Worm (Caenorhabditis elegans) whole organism, L2 larva: ENCODE measurements around the gene pah-1.
A peak's percentile ranks its signal among the peaks of the same experiment; 100 is the strongest.

Source experiments
- C34F6.9 ChIP-seq: fragments of 150-350 bp; optimal IDR thresholded peaks from 2 replicates; lab custom pipeline; 2014; ENCODE audit warnings: missing biosample characterization, missing genetic modification characterization
- F13H6.1 ChIP-seq: sonication (generic microtip); optimal IDR thresholded peaks from 2 replicates; lab custom pipeline; 2016; ENCODE audit warnings: missing genetic modification characterization, missing compliant biosample characterization
- R02D3.7 ChIP-seq: fragments of 150-350 bp; optimal IDR thresholded peaks from 2 replicates; lab custom pipeline; 2014; ENCODE audit warnings: missing biosample characterization, missing genetic modification characterization
- Y55F3AM.14 ChIP-seq: fragments of 200-800 bp; sonication (Bioruptor generic); optimal IDR thresholded peaks from 2 replicates; lab custom pipeline; 2018; ENCODE audit warnings: mild to moderate bottlenecking, missing genetic modification characterization, missing compliant biosample characterization
- ZK546.5 ChIP-seq: sonication (generic microtip); optimal IDR thresholded peaks from 2 replicates; lab custom pipeline; 2017; ENCODE audit warnings: missing biosample characterization, missing genetic modification characterization
- alr-1 ChIP-seq: fragments of 150-350 bp; optimal IDR thresholded peaks from 2 replicates; lab custom pipeline; 2014; ENCODE audit warnings: missing biosample characterization, missing genetic modification characterization
- aly-2 ChIP-seq: fragments of 150-350 bp; optimal IDR thresholded peaks from 2 replicates; lab custom pipeline; 2014; ENCODE audit warnings: missing biosample characterization, missing genetic modification characterization
- ama-1 ChIP-seq: fragments of 150-350 bp; optimal IDR thresholded peaks from 2 replicates; lab custom pipeline; 2018; ENCODE audit warnings: inconsistent platforms
- blmp-1 ChIP-seq: sonication (generic microtip); optimal IDR thresholded peaks from 2 replicates; lab custom pipeline; 2017; ENCODE audit warnings: missing genetic modification characterization, mild to moderate bottlenecking, missing compliant biosample characterization, antibody characterized with exemption, moderate library complexity; ENCODE audit not compliant: insufficient read depth
- ceh-16 ChIP-seq: fragments of 150-350 bp; optimal IDR thresholded peaks from 2 replicates; lab custom pipeline; 2014; ENCODE audit warnings: missing biosample characterization, missing genetic modification characterization
- ceh-82 ChIP-seq: fragments of 150-350 bp; optimal IDR thresholded peaks from 2 replicates; lab custom pipeline; 2014; ENCODE audit warnings: missing biosample characterization, missing genetic modification characterization
- crh-2 ChIP-seq: sonication (generic microtip); optimal IDR thresholded peaks from 2 replicates; lab custom pipeline; 2017; ENCODE audit warnings: missing biosample characterization, missing genetic modification characterization
- dmd-4 ChIP-seq: sonication (generic microtip); optimal IDR thresholded peaks from 2 replicates; lab custom pipeline; 2017; ENCODE audit warnings: missing biosample characterization, missing genetic modification characterization
- egl-27 ChIP-seq: sonication (generic microtip); optimal IDR thresholded peaks from 3 replicates; lab custom pipeline; 2017; ENCODE audit warnings: missing biosample characterization, missing genetic modification reagents, missing genetic modification characterization
- elt-1 ChIP-seq: fragments of 150-350 bp; optimal IDR thresholded peaks from 2 replicates; lab custom pipeline; 2014; ENCODE audit warnings: missing biosample characterization, missing genetic modification characterization
- elt-3 ChIP-seq: sonication (generic microtip); optimal IDR thresholded peaks from 2 replicates; lab custom pipeline; 2017; ENCODE audit warnings: missing biosample characterization, missing genetic modification characterization
- fos-1 ChIP-seq: fragments of 150-350 bp; optimal IDR thresholded peaks from 2 replicates; lab custom pipeline; 2014; ENCODE audit warnings: missing biosample characterization, missing genetic modification characterization
- gmeb-1 ChIP-seq: fragments of 150-350 bp; optimal IDR thresholded peaks from 2 replicates; lab custom pipeline; 2014; ENCODE audit warnings: missing biosample characterization, missing genetic modification characterization
- lin-13 ChIP-seq: fragments of 150-350 bp; optimal IDR thresholded peaks from 2 replicates; lab custom pipeline; 2014; ENCODE audit warnings: missing biosample characterization, missing genetic modification reagents, missing genetic modification characterization
- lin-39 ChIP-seq: fragments of 150-350 bp; optimal IDR thresholded peaks from 2 replicates; lab custom pipeline; 2014; ENCODE audit warnings: missing biosample characterization, missing genetic modification reagents, missing genetic modification characterization
- lsy-2 ChIP-seq, 2 experiments: fragments of 150-350 bp in 1 of 2; sonication (generic microtip) in 1 of 2; optimal IDR thresholded peaks; 2 replicates each; lab custom pipeline; 2014 to 2017; ENCODE audit warnings: missing biosample characterization in 2 of 2, missing genetic modification characterization in 2 of 2
- mab-5 ChIP-seq: fragments of 150-350 bp; optimal IDR thresholded peaks from 2 replicates; lab custom pipeline; 2014; ENCODE audit warnings: missing biosample characterization, missing genetic modification characterization
- mbf-1 ChIP-seq: sonication (generic microtip); optimal IDR thresholded peaks from 2 replicates; lab custom pipeline; 2017; ENCODE audit warnings: missing biosample characterization, missing genetic modification characterization
- mdl-1 ChIP-seq, 2 experiments: fragments of 150-350 bp in 1 of 2; sonication (generic microtip) in 1 of 2; optimal IDR thresholded peaks; 2 replicates each; lab custom pipeline; 2017; ENCODE audit warnings: missing biosample characterization in 2 of 2, missing genetic modification characterization in 2 of 2
- nhr-10 ChIP-seq: sonication (generic microtip); optimal IDR thresholded peaks from 2 replicates; lab custom pipeline; 2017; ENCODE audit warnings: missing biosample characterization, missing genetic modification characterization
- nhr-11 ChIP-seq: fragments of 150-350 bp; optimal IDR thresholded peaks from 2 replicates; lab custom pipeline; 2014; ENCODE audit warnings: missing biosample characterization, missing genetic modification characterization
- nhr-12 ChIP-seq: fragments of 150-350 bp; optimal IDR thresholded peaks from 2 replicates; lab custom pipeline; 2014; ENCODE audit warnings: missing biosample characterization, missing genetic modification characterization
- nhr-129 ChIP-seq: fragments of 150-350 bp; optimal IDR thresholded peaks from 2 replicates; lab custom pipeline; 2014; ENCODE audit warnings: missing biosample characterization, missing genetic modification characterization
- nhr-21 ChIP-seq: fragments of 150-350 bp; optimal IDR thresholded peaks from 2 replicates; lab custom pipeline; 2014; ENCODE audit warnings: missing biosample characterization, missing genetic modification characterization
- nhr-237 ChIP-seq: fragments of 150-350 bp; optimal IDR thresholded peaks from 2 replicates; lab custom pipeline; 2014; ENCODE audit warnings: missing biosample characterization, missing genetic modification characterization
- nhr-25 ChIP-seq: fragments of 150-350 bp; sonication (generic microtip); optimal IDR thresholded peaks from 3 replicates; lab custom pipeline; 2014; ENCODE audit warnings: missing biosample characterization, missing genetic modification characterization
- nhr-6 ChIP-seq: fragments of 150-350 bp; optimal IDR thresholded peaks from 2 replicates; lab custom pipeline; 2014; ENCODE audit warnings: missing biosample characterization, missing genetic modification characterization
- nhr-77 ChIP-seq: fragments of 150-350 bp; optimal IDR thresholded peaks from 2 replicates; lab custom pipeline; 2014; ENCODE audit warnings: missing biosample characterization, missing genetic modification characterization
- peb-1 ChIP-seq: fragments of 150-350 bp; optimal IDR thresholded peaks from 2 replicates; lab custom pipeline; 2014; ENCODE audit warnings: missing biosample characterization, missing genetic modification characterization
- sem-4 ChIP-seq: fragments of 150-350 bp; optimal IDR thresholded peaks from 2 replicates; lab custom pipeline; 2014; ENCODE audit warnings: missing biosample characterization, missing genetic modification reagents, missing genetic modification characterization
- skn-1 ChIP-seq: sonication (generic microtip); optimal IDR thresholded peaks from 2 replicates; lab custom pipeline; 2017; ENCODE audit warnings: missing biosample characterization, missing genetic modification characterization
- sma-3 ChIP-seq: sonication (generic microtip); optimal IDR thresholded peaks from 2 replicates; lab custom pipeline; 2016; ENCODE audit warnings: missing genetic modification reagents, missing genetic modification characterization, missing compliant biosample characterization
- sma-9 ChIP-seq, 2 experiments: fragments of 150-350 bp in 1 of 2; sonication (generic microtip) in 1 of 2; optimal IDR thresholded peaks; 2 replicates each; lab custom pipeline; 2014 to 2016; ENCODE audit warnings: missing genetic modification characterization in 2 of 2, mild to moderate bottlenecking in 1 of 2, missing biosample characterization in 1 of 2, missing compliant biosample characterization in 1 of 2, missing genetic modification reagents in 1 of 2, moderate library complexity in 1 of 2
- snpc-4 ChIP-seq: fragments of 150-350 bp; optimal IDR thresholded peaks from 2 replicates; lab custom pipeline; 2014; ENCODE audit warnings: missing biosample characterization, missing genetic modification characterization
- unc-39 ChIP-seq: fragments of 150-350 bp; optimal IDR thresholded peaks from 2 replicates; lab custom pipeline; 2014; ENCODE audit warnings: missing biosample characterization, missing genetic modification characterization
- unc-55 ChIP-seq: fragments of 150-350 bp; sonication (generic microtip); optimal IDR thresholded peaks from 3 replicates; lab custom pipeline; 2014; ENCODE audit warnings: missing biosample characterization, missing genetic modification reagents, missing genetic modification characterization
- unc-62 ChIP-seq: fragments of 150-350 bp; optimal IDR thresholded peaks from 2 replicates; lab custom pipeline; 2014; ENCODE audit warnings: missing biosample characterization, missing genetic modification reagents, missing genetic modification characterization
- zag-1 ChIP-seq: fragments of 150-350 bp; optimal IDR thresholded peaks from 2 replicates; lab custom pipeline; 2014; ENCODE audit warnings: missing biosample characterization, missing genetic modification characterization
- ztf-1 ChIP-seq: fragments of 200-800 bp; sonication (Bioruptor generic); conservative IDR thresholded peaks from 2 replicates; pipeline ENCODE4 v1.3.6; 2022; ENCODE audit warnings: missing genetic modification characterization, missing compliant biosample characterization
- ztf-11 ChIP-seq: sonication (generic microtip); optimal IDR thresholded peaks from 2 replicates; lab custom pipeline; 2017; ENCODE audit warnings: missing biosample characterization, missing genetic modification characterization
- ztf-4 ChIP-seq: fragments of 150-350 bp; optimal IDR thresholded peaks from 2 replicates; lab custom pipeline; 2014; ENCODE audit warnings: missing biosample characterization, missing genetic modification characterization

pah-1 gene

DNA sequence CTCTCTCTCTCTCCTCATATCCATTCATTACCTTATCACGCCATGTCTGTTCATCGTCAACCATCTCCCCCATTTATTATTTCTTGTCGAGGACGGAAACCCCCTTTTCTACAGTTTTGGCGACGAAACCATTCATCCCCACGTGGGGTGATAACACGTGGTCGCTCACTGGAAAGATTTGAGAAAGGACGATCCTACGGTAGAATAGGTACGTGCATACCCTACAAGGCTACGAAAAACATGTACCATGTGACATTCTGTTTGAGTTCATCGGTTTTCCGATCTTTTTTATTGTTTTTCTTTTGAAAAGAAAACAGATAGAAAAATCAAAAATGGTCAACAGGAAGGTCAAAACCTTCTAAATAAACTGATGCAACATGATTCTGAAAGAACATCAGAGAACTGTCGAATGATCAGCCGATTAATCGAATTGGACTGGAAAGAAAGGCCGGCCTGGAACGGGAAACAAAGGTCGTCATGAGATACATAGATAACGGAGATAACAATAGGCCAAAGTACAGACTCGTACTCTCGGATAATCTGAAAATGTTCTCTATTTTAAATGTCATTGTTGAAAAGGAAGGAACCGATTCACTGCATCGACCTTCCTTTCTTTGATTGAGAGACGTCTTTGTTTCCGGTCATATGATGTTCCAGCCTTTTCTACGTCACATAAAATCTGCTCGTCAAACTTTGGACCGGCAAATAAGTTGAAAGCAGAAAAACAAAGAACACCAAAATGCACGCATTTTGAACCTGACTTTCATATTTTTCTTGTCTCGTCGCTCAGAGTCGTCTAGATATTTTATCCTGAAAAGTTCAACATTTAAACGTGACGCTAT, 24.6 kb downstream of the pah-1 start (continued):
- TF ChIP-seq nhr-6 (peak; percentile 27), blmp-1 (tag; lab: Kevin White, UChicago) (peak; percentile 78), egl-27 (tag; lab: Kevin White, UChicago) (peak; percentile 38), nhr-10 (tag; lab: Kevin White, UChicago) (no peak), C34F6.9 (peak; percentile 22)

DNA sequence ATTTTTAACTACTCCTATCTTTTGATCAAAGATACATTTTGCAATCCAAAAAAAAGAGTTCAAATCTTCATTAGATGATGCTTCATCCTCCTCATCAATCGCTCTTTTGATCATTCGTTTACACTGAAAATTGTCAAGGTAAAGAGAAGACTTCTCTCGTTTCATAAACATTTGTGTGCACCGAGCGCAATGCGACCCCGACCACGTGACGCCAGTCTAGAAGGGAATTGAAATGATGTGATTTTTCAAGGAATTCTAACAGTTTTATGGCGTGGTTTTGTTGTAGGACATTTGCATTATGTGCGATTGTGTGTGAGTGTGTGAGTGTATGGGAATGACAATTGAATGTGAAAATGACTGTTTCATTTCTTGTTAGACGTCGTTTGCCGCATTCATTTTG, 25.5 kb downstream of the pah-1 start:
- TF ChIP-seq F13H6.1 (tag; lab: Kevin White, UChicago), result peak; percentile 62
- peak; percentile 28 for TF ChIP-seq ama-1 (lab: Kevin White, UChicago)
- no peak for TF ChIP-seq R02D3.7
- TF ChIP-seq mdl-1 (tag; optimal IDR thresholded peaks at IDR 0.05; lab: Kevin White, UChicago), result peak in 1 of 2 experiments; percentile 74
- peak; percentile 15 for TF ChIP-seq ztf-4 (tag; lab: Kevin White, UChicago)
- peak; percentile 42 for TF ChIP-seq fos-1 (tag; lab: Kevin White, UChicago)
- TF ChIP-seq lin-13, result peak; percentile 1
- no peak for TF ChIP-seq snpc-4 (tag; lab: Kevin White, UChicago)
- TF ChIP-seq elt-3, result no peak
- peak; percentile 70 for TF ChIP-seq nhr-129 (tag; lab: Kevin White, UChicago)
- TF ChIP-seq sma-9 (GFP tag; optimal IDR thresholded peaks at IDR 0.05; lab: Kevin White, UChicago), result peak; percentile 97
- TF ChIP-seq sma-9 (tag; optimal IDR thresholded peaks at IDR 0.05; lab: Kevin White, UChicago), result no peak
- peak; percentile 29 for TF ChIP-seq nhr-6
- no peak for TF ChIP-seq unc-62
- peak; percentile 26 for TF ChIP-seq C34F6.9
- peak in 1 of 2 experiments; percentile 48 for TF ChIP-seq lsy-2 (tag; optimal IDR thresholded peaks at IDR 0.05; lab: Kevin White, UChicago)

DNA sequence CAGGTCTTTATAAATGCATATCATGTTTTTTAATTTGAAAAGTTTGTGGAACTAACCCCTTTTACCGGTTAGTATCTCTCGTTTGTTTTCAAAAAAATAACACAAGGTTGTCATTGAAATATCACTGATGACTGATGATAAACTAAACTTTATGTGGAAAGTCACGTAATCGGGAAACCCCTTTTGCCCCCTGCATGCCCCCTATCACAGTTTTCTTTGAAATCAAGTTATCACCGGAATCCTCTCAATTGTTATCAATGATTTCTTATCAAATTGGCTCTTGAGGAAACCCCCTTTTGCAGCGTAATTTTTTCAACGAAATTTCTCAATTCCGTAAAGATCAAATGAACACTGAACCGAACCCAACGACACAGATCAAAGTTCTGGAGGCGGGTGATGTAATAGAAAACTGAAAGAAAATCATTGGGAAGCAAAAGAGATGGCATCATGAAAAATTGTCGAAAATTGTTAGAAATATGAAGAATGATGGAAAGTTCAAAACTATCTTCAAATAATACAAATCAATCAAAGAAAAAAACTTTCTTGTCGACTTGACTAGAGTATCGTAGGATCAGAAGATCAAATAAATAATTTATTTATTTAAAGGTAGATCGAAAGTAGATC, 26.4 kb downstream of the pah-1 start:
- TF ChIP-seq ceh-16 (tag; lab: Kevin White, UChicago) (no peak), dmd-4 (tag; lab: Kevin White, UChicago) (no peak), crh-2 (tag; lab: Kevin White, UChicago) (peak; percentile 79), nhr-77 (tag; lab: Kevin White, UChicago) (no peak), mab-5 (tag; lab: Kevin White, UChicago) (no peak), F13H6.1 (tag; lab: Kevin White, UChicago) (peak; percentile 42), nhr-11 (no peak), ztf-1 (no peak), lin-39 (no peak), R02D3.7 (no peak), sma-3 (no peak), C34F6.9 (no peak), sem-4 (tag; lab: Kevin White, UChicago) (no peak), Y55F3AM.14 (GFP tag; lab: Kevin White, UChicago) (peak; percentile 46), peb-1 (no peak), elt-1 (tag; lab: Kevin White, UChicago) (no peak), nhr-129 (tag; lab: Kevin White, UChicago) (peak; percentile 41), blmp-1 (tag; lab: Kevin White, UChicago) (peak; percentile 39), ceh-82 (tag; lab: Kevin White, UChicago) (no peak), aly-2 (tag; lab: Kevin White, UChicago) (no peak), mbf-1 (tag; lab: Kevin White, UChicago) (no peak), nhr-12 (tag; lab: Kevin White, UChicago) (no peak), unc-39 (tag; lab: Kevin White, UChicago) (no peak), egl-27 (tag; lab: Kevin White, UChicago) (peak; percentile 38), fos-1 (tag; lab: Kevin White, UChicago) (peak; percentile 77), ztf-4 (tag; lab: Kevin White, UChicago) (no peak), ztf-11 (tag; lab: Kevin White, UChicago) (no peak), skn-1 (tag; lab: Kevin White, UChicago) (no peak), nhr-25 (peak; percentile 77), elt-3 (no peak), alr-1 (tag; lab: Kevin White, UChicago) (no peak), zag-1 (no peak), ZK546.5 (no peak), mdl-1 (tag; optimal IDR thresholded peaks at IDR 0.05; lab: Kevin White, UChicago) (peak; percentile 58 to 62), unc-55 (GFP tag; lab: Kevin White, UChicago) (no peak), snpc-4 (tag; lab: Kevin White, UChicago) (no peak), nhr-6 (peak; percentile 34), nhr-237 (tag; lab: Kevin White, UChicago) (no peak), nhr-10 (tag; lab: Kevin White, UChicago) (no peak), nhr-21 (tag; lab: Kevin White, UChicago) (peak; percentile 63), gmeb-1 (tag; lab: Kevin White, UChicago) (peak; percentile 14), unc-62 (no peak)
